Fruit fly (Drosophila melanogaster) whole organism, embryonic: ENCODE data around the gene CG4210.

ENCODE experiments used
- Antp ChIP-seq: fragments of 200-800 bp; sonication (Bioruptor generic); optimal IDR thresholded peaks from 3 replicates; lab custom pipeline; 2016; ENCODE audit warnings: missing biosample characterization, missing genetic modification characterization
- BEAF-32 ChIP-seq: fragments of 200-800 bp; sonication (Bioruptor generic); optimal IDR thresholded peaks from 3 replicates; lab custom pipeline; 2017; ENCODE audit warnings: missing biosample characterization, missing genetic modification characterization, mild to moderate bottlenecking, moderate library complexity, missing genetic modification reagents
- Bdp1 ChIP-seq: fragments of 200-800 bp; sonication (Bioruptor generic); optimal IDR thresholded peaks from 3 replicates; lab custom pipeline; 2016; ENCODE audit warnings: missing biosample characterization, missing genetic modification characterization
- Blimp-1 ChIP-seq: fragments of 200-800 bp; sonication (Bioruptor generic); optimal IDR thresholded peaks from 3 replicates; lab custom pipeline; 2018; ENCODE audit warnings: missing biosample characterization, missing genetic modification characterization, mild to moderate bottlenecking, moderate library complexity, missing genetic modification reagents
- CG1024 ChIP-seq: fragments of 200-800 bp; sonication (Bioruptor generic); IDR thresholded peaks from 2 replicates; pipeline ENCODE4 v1.3.6; 2022; ENCODE audit warnings: missing biosample characterization, missing genetic modification characterization
- CG10565 ChIP-seq: fragments of 200-800 bp; sonication (Bioruptor generic); optimal IDR thresholded peaks from 3 replicates; lab custom pipeline; 2016; ENCODE audit warnings: missing biosample characterization, mild to moderate bottlenecking, missing genetic modification characterization
- CG10959 ChIP-seq: fragments of 200-800 bp; sonication (Bioruptor generic); IDR thresholded peaks from 2 replicates; pipeline ENCODE4 v1.3.6; 2022; ENCODE audit warnings: missing biosample characterization, missing genetic modification characterization
- CG13287 ChIP-seq: fragments of 200-800 bp; sonication (Bioruptor generic); IDR thresholded peaks from 2 replicates; pipeline ENCODE4 v1.3.6; 2022; ENCODE audit warnings: missing biosample characterization, missing genetic modification characterization; ENCODE audit not compliant: partially characterized antibody
- CG13775 ChIP-seq: fragments of 200-800 bp; sonication (Bioruptor generic); optimal IDR thresholded peaks from 3 replicates; lab custom pipeline; 2017; ENCODE audit warnings: missing biosample characterization, mild to moderate bottlenecking, missing genetic modification characterization
- CG1647 ChIP-seq: fragments of 200-800 bp; sonication (Bioruptor generic); optimal IDR thresholded peaks from 3 replicates; lab custom pipeline; 2016; ENCODE audit warnings: missing biosample characterization, missing genetic modification characterization
- CG17186 ChIP-seq: fragments of 200-800 bp; sonication (Bioruptor generic); optimal IDR thresholded peaks from 3 replicates; lab custom pipeline; 2017; ENCODE audit warnings: missing biosample characterization, missing genetic modification reagents, missing genetic modification characterization
- CG17568 ChIP-seq: fragments of 200-800 bp; sonication (Bioruptor generic); optimal IDR thresholded peaks from 2 replicates; lab custom pipeline; 2018; ENCODE audit warnings: missing biosample characterization, mild to moderate bottlenecking, missing genetic modification characterization, moderate library complexity
- CG1832 ChIP-seq: fragments of 200-800 bp; sonication (Bioruptor generic); optimal IDR thresholded peaks from 2 replicates; lab custom pipeline; 2017; ENCODE audit warnings: missing biosample characterization, mild to moderate bottlenecking, missing genetic modification characterization, inconsistent platforms
- CG18476 ChIP-seq: fragments of 200-800 bp; sonication (Bioruptor generic); optimal IDR thresholded peaks from 2 replicates; lab custom pipeline; 2016; ENCODE audit warnings: missing biosample characterization, mild to moderate bottlenecking, missing genetic modification characterization
- CG2678 ChIP-seq: fragments of 200-800 bp; sonication (Bioruptor generic); optimal IDR thresholded peaks from 3 replicates; lab custom pipeline; 2019; ENCODE audit warnings: missing biosample characterization, mild to moderate bottlenecking, missing genetic modification characterization, moderate library complexity
- CG30431 ChIP-seq: fragments of 200-800 bp; sonication (Bioruptor generic); optimal IDR thresholded peaks from 2 replicates; lab custom pipeline; 2017; ENCODE audit warnings: missing biosample characterization, missing genetic modification characterization
- CG31388 ChIP-seq: fragments of 200-800 bp; sonication (Bioruptor generic); optimal IDR thresholded peaks from 2 replicates; lab custom pipeline; 2016; ENCODE audit warnings: missing biosample characterization, missing genetic modification characterization
- CG32532 ChIP-seq: fragments of 200-800 bp; sonication (Bioruptor generic); IDR thresholded peaks from 2 replicates; pipeline ENCODE4 v1.3.6; 2022; ENCODE audit warnings: missing biosample characterization, missing genetic modification characterization
- CG4404 ChIP-seq: fragments of 200-800 bp; sonication (Bioruptor generic); IDR thresholded peaks from 2 replicates; pipeline ENCODE4 v1.3.6; 2022; ENCODE audit warnings: missing biosample characterization, missing genetic modification characterization
- CG6175 ChIP-seq: fragments of 200-800 bp; sonication (Bioruptor generic); IDR thresholded peaks from 3 replicates; pipeline ENCODE4 v1.3.6; 2022; ENCODE audit warnings: missing biosample characterization, missing genetic modification characterization
- CG6654 ChIP-seq: fragments of 200-800 bp; sonication (Bioruptor generic); optimal IDR thresholded peaks from 2 replicates; lab custom pipeline; 2017; ENCODE audit warnings: missing biosample characterization, mild to moderate bottlenecking, missing genetic modification characterization
- CG7556 ChIP-seq: fragments of 200-800 bp; sonication (Bioruptor generic); optimal IDR thresholded peaks from 2 replicates; lab custom pipeline; 2017; ENCODE audit warnings: missing biosample characterization, mild to moderate bottlenecking, missing genetic modification characterization
- CG7928 ChIP-seq: fragments of 200-800 bp; sonication (Bioruptor generic); optimal IDR thresholded peaks from 2 replicates; lab custom pipeline; 2017; ENCODE audit warnings: missing biosample characterization, mild to moderate bottlenecking, missing genetic modification characterization
- CG8478 ChIP-seq: fragments of >200 bp; optimal IDR thresholded peaks from 2 replicates; lab custom pipeline; 2018
- E2f1 ChIP-seq: fragments of 200-800 bp; sonication (Bioruptor generic); IDR thresholded peaks from 2 replicates; pipeline ENCODE4 v1.3.6; 2022; ENCODE audit warnings: missing biosample characterization, missing genetic modification characterization
- Ets97D ChIP-seq: fragments of 200-800 bp; sonication (Bioruptor generic); optimal IDR thresholded peaks from 3 replicates; lab custom pipeline; 2016; ENCODE audit warnings: missing biosample characterization, missing genetic modification characterization
- Lhr ChIP-seq: fragments of 200-800 bp; sonication (Bioruptor generic); optimal IDR thresholded peaks from 3 replicates; lab custom pipeline; 2017; ENCODE audit warnings: mild to moderate bottlenecking, missing biosample characterization, missing genetic modification reagents, missing genetic modification characterization
- Pdp1 ChIP-seq, 2 experiments: fragments of 200-800 bp; sonication (Bioruptor generic); optimal IDR thresholded peaks; 3 replicates each; lab custom pipeline; 2016; ENCODE audit warnings: missing biosample characterization in 2 of 2, missing genetic modification characterization in 2 of 2, mild to moderate bottlenecking in 1 of 2, moderate library complexity in 1 of 2
- TFAM ChIP-seq: fragments of 200-800 bp; sonication (Bioruptor generic); optimal IDR thresholded peaks from 2 replicates; lab custom pipeline; 2017; ENCODE audit warnings: missing biosample characterization, missing genetic modification characterization, inconsistent platforms
- amos ChIP-seq: fragments of 200-800 bp; sonication (Bioruptor generic); IDR thresholded peaks from 2 replicates; pipeline ENCODE4 v1.3.6; 2022; ENCODE audit warnings: missing biosample characterization, missing genetic modification characterization; ENCODE audit not compliant: partially characterized antibody
- ato ChIP-seq: fragments of 200-800 bp; sonication (Bioruptor generic); IDR thresholded peaks from 2 replicates; pipeline ENCODE4 v1.3.6; 2022; ENCODE audit warnings: missing biosample characterization, missing genetic modification characterization; ENCODE audit not compliant: partially characterized antibody
- cato ChIP-seq: fragments of 200-800 bp; sonication (Bioruptor generic); optimal IDR thresholded peaks from 2 replicates; lab custom pipeline; 2016; ENCODE audit warnings: missing biosample characterization, missing genetic modification characterization, borderline replicate concordance
- chm ChIP-seq: fragments of 200-800 bp; sonication (Bioruptor generic); IDR thresholded peaks from 2 replicates; pipeline ENCODE4 v1.3.6; 2022; ENCODE audit warnings: missing biosample characterization, missing genetic modification characterization
- ci ChIP-seq: fragments of 200-800 bp; sonication (Bioruptor generic); IDR thresholded peaks from 3 replicates; pipeline ENCODE4 v1.3.6; 2022; ENCODE audit warnings: missing biosample characterization, missing genetic modification characterization
- dati ChIP-seq: fragments of 200-800 bp; sonication (Bioruptor generic); IDR thresholded peaks from 2 replicates; pipeline ENCODE4 v1.3.6; 2022; ENCODE audit warnings: missing biosample characterization, missing genetic modification characterization
- eyg ChIP-seq: fragments of 200-800 bp; sonication (Bioruptor generic); optimal IDR thresholded peaks from 3 replicates; lab custom pipeline; 2016; ENCODE audit warnings: missing biosample characterization, missing genetic modification characterization
- gcm ChIP-seq: fragments of 200-800 bp; sonication (Bioruptor generic); optimal IDR thresholded peaks from 2 replicates; lab custom pipeline; 2019; ENCODE audit warnings: missing biosample characterization, mild to moderate bottlenecking, missing genetic modification characterization, moderate library complexity
- gro ChIP-seq: fragments of 200-800 bp; sonication (Bioruptor generic); optimal IDR thresholded peaks from 2 replicates; lab custom pipeline; 2016; ENCODE audit warnings: missing biosample characterization, missing genetic modification characterization
- ham ChIP-seq: fragments of 200-800 bp; sonication (Bioruptor generic); IDR thresholded peaks from 2 replicates; pipeline ENCODE4 v1.3.6; 2022; ENCODE audit warnings: missing biosample characterization, missing genetic modification characterization
- lab ChIP-seq: fragments of 200-800 bp; sonication (Bioruptor generic); optimal IDR thresholded peaks from 3 replicates; lab custom pipeline; 2017; ENCODE audit warnings: missing biosample characterization, missing genetic modification characterization, mild to moderate bottlenecking, moderate library complexity, missing genetic modification reagents
- luna ChIP-seq: fragments of 200-800 bp; sonication (Bioruptor generic); optimal IDR thresholded peaks from 2 replicates; lab custom pipeline; 2016; ENCODE audit warnings: missing biosample characterization, missing genetic modification characterization
- pho ChIP-seq: fragments of 200-800 bp; sonication (Bioruptor generic); optimal IDR thresholded peaks from 2 replicates; lab custom pipeline; 2016; ENCODE audit warnings: missing biosample characterization, missing genetic modification characterization
- rib ChIP-seq: fragments of 200-800 bp; sonication (Bioruptor generic); IDR thresholded peaks from 2 replicates; pipeline ENCODE4 v1.3.6; 2022; ENCODE audit warnings: missing biosample characterization, missing genetic modification characterization
- row ChIP-seq: fragments of 200-800 bp; sonication (Bioruptor generic); IDR thresholded peaks from 3 replicates; pipeline ENCODE4 v1.3.6; 2022; ENCODE audit warnings: missing biosample characterization, missing genetic modification characterization
- scrt ChIP-seq: fragments of 200-800 bp; sonication (Bioruptor generic); optimal IDR thresholded peaks from 2 replicates; lab custom pipeline; 2018; ENCODE audit warnings: missing biosample characterization, mild to moderate bottlenecking, missing genetic modification characterization, moderate library complexity
- sr ChIP-seq: fragments of 200-800 bp; sonication (Bioruptor generic); IDR thresholded peaks from 3 replicates; pipeline ENCODE4 v1.3.6; 2022; ENCODE audit warnings: missing biosample characterization, missing genetic modification characterization
- tap ChIP-seq: fragments of 200-800 bp; optimal IDR thresholded peaks from 3 replicates; lab custom pipeline; 2019; ENCODE audit warnings: missing biosample characterization, mild to moderate bottlenecking, missing genetic modification characterization, moderate library complexity
- vnd ChIP-seq: fragments of 200-800 bp; sonication (Bioruptor generic); IDR thresholded peaks from 3 replicates; pipeline ENCODE4 v1.3.6; 2022; ENCODE audit warnings: missing biosample characterization, missing genetic modification characterization; ENCODE audit not compliant: partially characterized antibody
- wdn ChIP-seq: fragments of 200-800 bp; sonication (Bioruptor generic); IDR thresholded peaks from 2 replicates; pipeline ENCODE4 v1.3.6; 2022; ENCODE audit warnings: missing biosample characterization, missing genetic modification characterization

CG4210 gene

dm6 chr3R:15222973-15223372, 9.2 kb downstream of the CG4210 start, which contains the start of gene Polr2G (continued):
- TF ChIP-seq CG10959 (GFP tag; lab: Robert Waterston, UW): no peak
- TF ChIP-seq chm (GFP tag; lab: Robert Waterston, UW): no peak
- peak; percentile 24; the same call in 1 of the 2 replicates for TF ChIP-seq E2f1 (GFP tag; lab: Robert Waterston, UW)
- no peak for TF ChIP-seq CG8478 (lab: Kevin White, UChicago)
- TF ChIP-seq CG17568 (GFP tag; lab: Kevin White, UChicago): no peak
- peak; percentile 14 for TF ChIP-seq BEAF-32 (GFP tag; lab: Kevin White, UChicago)
- TF ChIP-seq CG6654 (GFP tag; lab: Kevin White, UChicago): no peak
- TF ChIP-seq rib (GFP tag; lab: Robert Waterston, UW): no peak
- TF ChIP-seq Ets97D (GFP tag; lab: Kevin White, UChicago): peak; percentile 4
- TF ChIP-seq scrt (GFP tag; lab: Kevin White, UChicago): no peak
- no peak for TF ChIP-seq gro (GFP tag; lab: Kevin White, UChicago)
- no peak for TF ChIP-seq sr

DNA sequence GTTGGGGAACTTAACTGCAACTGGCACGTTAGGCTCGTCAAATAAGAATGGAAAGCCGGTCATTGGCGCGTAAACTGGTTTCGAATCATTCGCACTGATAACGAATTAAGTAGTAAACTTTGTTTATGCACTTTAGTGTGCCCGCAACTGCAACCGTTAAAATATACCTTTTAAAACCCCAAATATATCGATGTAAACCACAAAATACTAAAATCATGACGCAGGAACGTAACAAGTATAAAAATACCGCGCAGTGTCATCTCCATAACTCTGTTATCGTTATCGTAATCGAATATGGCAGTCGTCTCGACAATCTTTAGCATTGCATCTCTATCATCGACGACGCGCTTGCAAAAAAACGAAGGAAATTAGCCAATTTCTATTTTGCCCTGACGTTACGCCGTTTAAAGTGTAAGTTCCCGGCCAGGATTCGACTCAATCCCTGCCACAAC, 11.5 kb downstream of the CG4210 start, which contains the start of the genes CG31344 and Caf1-55:
CG31344 (minus strand) TSS at position 51 of the 452 bp plus-strand sequence.
Caf1-55 (plus strand) TSS at position 298 of the 452 bp plus-strand sequence.
- no peak for TF ChIP-seq CG7928 (GFP tag; lab: Kevin White, UChicago)
- no peak for TF ChIP-seq lab
- peak; percentile 3 for TF ChIP-seq CG17186 (GFP tag; lab: Kevin White, UChicago)
- TF ChIP-seq CG18476 (GFP tag; lab: Kevin White, UChicago): no peak
- TF ChIP-seq TFAM: no peak
- TF ChIP-seq CG31388 (GFP tag; lab: Kevin White, UChicago): no peak
- peak in 1 of 2 experiments; percentile 60 for TF ChIP-seq Pdp1 (GFP tag; optimal IDR thresholded peaks at IDR 0.05; lab: Kevin White, UChicago)
- no peak for TF ChIP-seq gcm (GFP tag; lab: Kevin White, UChicago)
- no peak for TF ChIP-seq Bdp1
- TF ChIP-seq ham (GFP tag; lab: Robert Waterston, UW): no peak
- TF ChIP-seq CG13775: no peak
- TF ChIP-seq CG1832 (GFP tag; lab: Kevin White, UChicago): no peak
- peak; percentile 76 for TF ChIP-seq Lhr (GFP tag; lab: Kevin White, UChicago)
- TF ChIP-seq Antp: no peak
- peak; percentile 51 for TF ChIP-seq pho (GFP tag; lab: Kevin White, UChicago)
- no peak for TF ChIP-seq CG2678 (tag; lab: Kevin White, UChicago)
- no peak for TF ChIP-seq sr
- TF ChIP-seq row (GFP tag; lab: Robert Waterston, UW): peak; percentile 58
- TF ChIP-seq CG4404 (GFP tag; lab: Robert Waterston, UW): no peak
- no peak for TF ChIP-seq CG30431 (GFP tag; lab: Kevin White, UChicago)
- TF ChIP-seq CG1024 (GFP tag; lab: Robert Waterston, UW): no peak
- TF ChIP-seq CG13287 (GFP tag; lab: Robert Waterston, UW): peak; percentile 92
- no peak for TF ChIP-seq CG32532 (GFP tag; lab: Robert Waterston, UW)
- no peak for TF ChIP-seq CG6175
- TF ChIP-seq tap (tag; lab: Kevin White, UChicago): no peak
- no peak for TF ChIP-seq dati (GFP tag; lab: Robert Waterston, UW)
- no peak for TF ChIP-seq CG7556 (GFP tag; lab: Kevin White, UChicago)
- TF ChIP-seq luna (GFP tag; lab: Kevin White, UChicago): no peak
- 0 out of 2 replicates have a peak, but pooled peaks have one; percentile 19 for TF ChIP-seq ato (GFP tag; lab: Robert Waterston, UW)
- no peak for TF ChIP-seq CG1647 (GFP tag; lab: Kevin White, UChicago)
- no peak for TF ChIP-seq Blimp-1 (GFP tag; lab: Kevin White, UChicago)
- TF ChIP-seq CG10565 (GFP tag; lab: Kevin White, UChicago): no peak
- TF ChIP-seq vnd (GFP tag; lab: Robert Waterston, UW): peak; percentile 61; the same call in 2 of the 3 replicates
- peak; percentile 78 for TF ChIP-seq amos (GFP tag; lab: Robert Waterston, UW)
- TF ChIP-seq cato (GFP tag; lab: Kevin White, UChicago): no peak
- peak; percentile 17; the same call in 1 of the 3 replicates for TF ChIP-seq ci (GFP tag; lab: Robert Waterston, UW)
- no peak for TF ChIP-seq wdn (GFP tag; lab: Robert Waterston, UW)
- TF ChIP-seq eyg (GFP tag; lab: Kevin White, UChicago): no peak
